Worm (Caenorhabditis elegans) whole organism, L4 larva: ENCODE results near the gene rgs-7.

Source experiments
- D1046.2 ChIP-seq: fragments of 200-800 bp; sonication (Bioruptor generic); IDR thresholded peaks from 2 replicates; pipeline ENCODE4 v1.3.6; 2022; ENCODE audit warnings: missing genetic modification characterization, missing compliant biosample characterization
- F26F4.8 ChIP-seq: fragments of 200-800 bp; sonication (Bioruptor generic); conservative IDR thresholded peaks from 2 replicates; pipeline ENCODE4 v1.3.6; 2022; ENCODE audit warnings: missing genetic modification characterization, missing compliant biosample characterization
- F49E8.2 ChIP-seq: sonication (generic microtip); optimal IDR thresholded peaks from 2 replicates; lab custom pipeline; 2016; ENCODE audit warnings: missing compliant biosample characterization, mild to moderate bottlenecking, missing genetic modification characterization, borderline replicate concordance
- T20F7.1 ChIP-seq: fragments of 200-800 bp; sonication (Bioruptor generic); optimal IDR thresholded peaks from 2 replicates; lab custom pipeline; 2018; ENCODE audit warnings: mild to moderate bottlenecking, missing genetic modification characterization, missing compliant biosample characterization
- T26A8.4 ChIP-seq: fragments of 200-800 bp; sonication (Bioruptor generic); IDR thresholded peaks from 2 replicates; pipeline ENCODE4 v1.3.6; 2022; ENCODE audit warnings: missing genetic modification characterization, missing compliant biosample characterization
- Y105C5A.15 ChIP-seq: fragments of 200-800 bp; sonication (Bioruptor generic); IDR thresholded peaks from 2 replicates; pipeline ENCODE4 v1.3.6; 2022; ENCODE audit warnings: missing genetic modification characterization, missing compliant biosample characterization
- ZK337.2 ChIP-seq: fragments of 200-800 bp; sonication (Bioruptor generic); IDR thresholded peaks from 2 replicates; pipeline ENCODE4 v1.3.6; 2022; ENCODE audit warnings: missing genetic modification reagents, missing genetic modification characterization, missing compliant biosample characterization
- ZK546.5 ChIP-seq, 2 experiments: sonication (generic microtip); optimal IDR thresholded peaks; 2 replicates each; lab custom pipeline; 2017; ENCODE audit warnings: missing biosample characterization in 2 of 2, missing genetic modification characterization in 2 of 2
- aha-1 ChIP-seq: fragments of 150-350 bp; peaks from one replicate; lab custom pipeline; 2014; ENCODE audit warnings: missing biosample characterization, missing genetic modification characterization
- aly-2 ChIP-seq: sonication (generic microtip); optimal IDR thresholded peaks from 2 replicates; lab custom pipeline; 2018; ENCODE audit warnings: missing biosample characterization, missing genetic modification characterization
- attf-4 ChIP-seq: sonication (generic microtip); optimal IDR thresholded peaks from 3 replicates; lab custom pipeline; 2017; ENCODE audit warnings: missing biosample characterization, missing genetic modification characterization
- ceh-20 ChIP-seq: fragments of 200-800 bp; sonication (Bioruptor generic); IDR thresholded peaks from 2 replicates; pipeline ENCODE4 v1.3.6; 2022; ENCODE audit warnings: missing genetic modification reagents, missing genetic modification characterization, missing compliant biosample characterization
- ceh-28 ChIP-seq: fragments of 150-350 bp; optimal IDR thresholded peaks from 2 replicates; lab custom pipeline; 2014; ENCODE audit warnings: missing biosample characterization, missing genetic modification reagents, missing genetic modification characterization
- ceh-44 ChIP-seq: fragments of 200-800 bp; sonication (Bioruptor generic); IDR thresholded peaks from 2 replicates; pipeline ENCODE4 v1.3.6; 2022; ENCODE audit warnings: missing genetic modification reagents, missing genetic modification characterization, missing compliant biosample characterization
- ces-1 ChIP-seq: fragments of 150-350 bp; sonication (generic microtip); optimal IDR thresholded peaks from 4 replicates; lab custom pipeline; 2014; ENCODE audit warnings: missing biosample characterization, missing genetic modification reagents, missing genetic modification characterization
- ctbp-1 ChIP-seq: fragments of 200-800 bp; sonication (Bioruptor generic); IDR thresholded peaks from 2 replicates; pipeline ENCODE4 v1.3.6; 2022; ENCODE audit warnings: missing genetic modification reagents, missing genetic modification characterization, missing compliant biosample characterization
- daf-12 ChIP-seq: fragments of 150-350 bp; optimal IDR thresholded peaks from 2 replicates; lab custom pipeline; 2014; ENCODE audit warnings: missing biosample characterization, missing genetic modification reagents, missing genetic modification characterization
- dmd-6 ChIP-seq: fragments of 200-800 bp; sonication (Bioruptor generic); IDR thresholded peaks from 2 replicates; pipeline ENCODE4 v1.3.6; 2022; ENCODE audit warnings: missing genetic modification reagents, missing genetic modification characterization, missing compliant biosample characterization
- dmd-8 ChIP-seq: fragments of 200-800 bp; sonication (Bioruptor generic); IDR thresholded peaks from 2 replicates; pipeline ENCODE4 v1.3.6; 2022; ENCODE audit warnings: missing genetic modification characterization, missing compliant biosample characterization
- dmd-9 ChIP-seq: fragments of 200-800 bp; sonication (Bioruptor generic); IDR thresholded peaks from 2 replicates; pipeline ENCODE4 v1.3.6; 2022; ENCODE audit warnings: missing genetic modification reagents, missing genetic modification characterization, missing compliant biosample characterization
- dpl-1 ChIP-seq: fragments of 150-350 bp; optimal IDR thresholded peaks from 2 replicates; lab custom pipeline; 2014; ENCODE audit warnings: missing biosample characterization, missing genetic modification reagents, missing genetic modification characterization
- dve-1 ChIP-seq: sonication (generic microtip); optimal IDR thresholded peaks from 2 replicates; lab custom pipeline; 2017; ENCODE audit warnings: antibody characterized with exemption, mild to moderate bottlenecking, missing genetic modification characterization, missing compliant biosample characterization; ENCODE audit not compliant: insufficient read depth
- fkh-10 ChIP-seq: fragments of 150-350 bp; optimal IDR thresholded peaks from 2 replicates; lab custom pipeline; 2014; ENCODE audit warnings: missing biosample characterization, missing genetic modification reagents, missing genetic modification characterization
- hif-1 ChIP-seq, 2 experiments: sonication (generic microtip); optimal IDR thresholded peaks; 2 replicates each; lab custom pipeline; 2016 to 2017; ENCODE audit warnings: missing compliant biosample characterization in 2 of 2, missing genetic modification characterization in 2 of 2, missing genetic modification reagents in 2 of 2, missing genotype in 2 of 2, mild to moderate bottlenecking in 1 of 2
- hlh-11 ChIP-seq: fragments of 200-800 bp; sonication (Bioruptor generic); optimal IDR thresholded peaks from 2 replicates; lab custom pipeline; 2018; ENCODE audit warnings: mild to moderate bottlenecking, missing genetic modification characterization, missing compliant biosample characterization
- hmg-1.1 ChIP-seq: fragments of 200-800 bp; sonication (Bioruptor generic); IDR thresholded peaks from 2 replicates; pipeline ENCODE4 v1.3.6; 2022; ENCODE audit warnings: missing genetic modification reagents, missing genetic modification characterization, missing compliant biosample characterization
- jun-1 ChIP-seq: fragments of 150-350 bp; optimal IDR thresholded peaks from 2 replicates; lab custom pipeline; 2014; ENCODE audit warnings: missing biosample characterization, missing genetic modification reagents, missing genetic modification characterization
- lin-38 ChIP-seq: fragments of 200-800 bp; sonication (Bioruptor generic); IDR thresholded peaks from 2 replicates; pipeline ENCODE4 v1.3.6; 2022; ENCODE audit warnings: missing genetic modification reagents, missing genetic modification characterization, missing compliant biosample characterization
- lin-39 ChIP-seq: fragments of 150-350 bp; optimal IDR thresholded peaks from 2 replicates; lab custom pipeline; 2014; ENCODE audit warnings: missing biosample characterization, missing genetic modification reagents, missing genetic modification characterization
- lir-3 ChIP-seq: sonication (generic microtip); optimal IDR thresholded peaks from 2 replicates; lab custom pipeline; 2016; ENCODE audit warnings: mild to moderate bottlenecking, missing genetic modification characterization, missing compliant biosample characterization
- madf-5 ChIP-seq, 2 experiments: fragments of 200-800 bp; sonication (Bioruptor generic); IDR thresholded peaks; 2 replicates each; pipeline ENCODE4 v1.3.6; 2022; ENCODE audit warnings: missing compliant biosample characterization in 2 of 2, missing genetic modification characterization in 2 of 2
- madf-9 ChIP-seq: fragments of 200-800 bp; sonication (Bioruptor generic); conservative IDR thresholded peaks from 2 replicates; pipeline ENCODE4 v1.3.6; 2022; ENCODE audit warnings: missing genetic modification reagents, missing genetic modification characterization, missing compliant biosample characterization
- mdt-29 ChIP-seq: fragments of 200-800 bp; sonication (Bioruptor generic); IDR thresholded peaks from 2 replicates; pipeline ENCODE4 v1.3.6; 2022; ENCODE audit warnings: missing genetic modification reagents, missing genetic modification characterization, missing compliant biosample characterization
- nhr-10 ChIP-seq: fragments of 150-350 bp; optimal IDR thresholded peaks from 2 replicates; lab custom pipeline; 2014; ENCODE audit warnings: missing biosample characterization, missing genetic modification characterization
- nhr-102 ChIP-seq: sonication (generic microtip); optimal IDR thresholded peaks from 2 replicates; lab custom pipeline; 2016; ENCODE audit warnings: mild to moderate bottlenecking, missing genetic modification characterization, moderate library complexity, missing compliant biosample characterization
- nhr-237 ChIP-seq: sonication (generic microtip); optimal IDR thresholded peaks from 2 replicates; lab custom pipeline; 2017; ENCODE audit warnings: missing biosample characterization, missing genetic modification characterization
- nhr-41 ChIP-seq: fragments of 200-800 bp; sonication (Bioruptor generic); IDR thresholded peaks from 2 replicates; pipeline ENCODE4 v1.3.6; 2022; ENCODE audit warnings: missing genetic modification reagents, missing genetic modification characterization, missing compliant biosample characterization
- nhr-48 ChIP-seq: sonication (generic microtip); optimal IDR thresholded peaks from 2 replicates; lab custom pipeline; 2016; ENCODE audit warnings: mild to moderate bottlenecking, missing genetic modification characterization, missing compliant biosample characterization
- nhr-77 ChIP-seq: fragments of 150-350 bp; optimal IDR thresholded peaks from 2 replicates; lab custom pipeline; 2014; ENCODE audit warnings: missing biosample characterization, missing genetic modification characterization
- pha-4 ChIP-seq, 2 experiments: fragments of 150-350 bp in 1 of 2; fragments of 200-800 bp in 1 of 2; sonication (Bioruptor generic) in 1 of 2; IDR thresholded peaks in 1 of 2; optimal IDR thresholded peaks in 1 of 2; 2 replicates each; pipeline versions ENCODE4 v1.3.6 to Lab custom; 2014 to 2022; ENCODE audit warnings: missing genetic modification characterization in 2 of 2, missing genetic modification reagents in 2 of 2, missing biosample characterization in 1 of 2, missing compliant biosample characterization in 1 of 2
- sdz-12 ChIP-seq: fragments of 200-800 bp; sonication (Bioruptor generic); optimal IDR thresholded peaks from 2 replicates; lab custom pipeline; 2018; ENCODE audit warnings: mild to moderate bottlenecking, missing genetic modification characterization, missing compliant biosample characterization
- snpc-4 ChIP-seq: fragments of 150-350 bp; optimal IDR thresholded peaks from 2 replicates; lab custom pipeline; 2014; ENCODE audit warnings: missing biosample characterization, missing genetic modification characterization
- spr-3 ChIP-seq: fragments of 200-800 bp; sonication (Bioruptor generic); optimal IDR thresholded peaks from 2 replicates; lab custom pipeline; 2018; ENCODE audit warnings: mild to moderate bottlenecking, missing genetic modification characterization, missing compliant biosample characterization
- tag-97 ChIP-seq: fragments of 200-800 bp; sonication (Bioruptor generic); IDR thresholded peaks from 2 replicates; pipeline ENCODE4 v1.3.6; 2022; ENCODE audit warnings: missing genetic modification characterization, missing compliant biosample characterization
- tra-1 ChIP-seq: fragments of 200-800 bp; sonication (Bioruptor generic); IDR thresholded peaks from 2 replicates; pipeline ENCODE4 v1.3.6; 2022; ENCODE audit warnings: missing genetic modification reagents, missing genetic modification characterization, missing compliant biosample characterization
- unc-130 ChIP-seq: sonication (generic microtip); optimal IDR thresholded peaks from 2 replicates; lab custom pipeline; 2016; ENCODE audit warnings: missing genetic modification reagents, missing genetic modification characterization, missing compliant biosample characterization
- vab-7 ChIP-seq: fragments of 200-800 bp; sonication (Bioruptor generic); IDR thresholded peaks from 2 replicates; pipeline ENCODE4 v1.3.6; 2022; ENCODE audit warnings: missing genetic modification reagents, missing genetic modification characterization, missing compliant biosample characterization
- zag-1 ChIP-seq: fragments of 150-350 bp; optimal IDR thresholded peaks from 2 replicates; lab custom pipeline; 2014; ENCODE audit warnings: missing biosample characterization, missing genetic modification characterization
- zfp-2 ChIP-seq: sonication (generic microtip); optimal IDR thresholded peaks from 2 replicates; lab custom pipeline; 2016; ENCODE audit warnings: mild to moderate bottlenecking, missing genetic modification characterization, missing compliant biosample characterization
- zfp-3 ChIP-seq: fragments of 200-800 bp; sonication (Bioruptor generic); conservative IDR thresholded peaks from 2 replicates; pipeline ENCODE4 v1.3.6; 2022; ENCODE audit warnings: missing genetic modification reagents, missing genetic modification characterization, missing compliant biosample characterization
- ztf-7 ChIP-seq: fragments of 150-350 bp; optimal IDR thresholded peaks from 2 replicates; lab custom pipeline; 2014; ENCODE audit warnings: missing biosample characterization, missing genetic modification characterization

rgs-7 gene

ce11 chrX:3605727-3606126 is 63.4 kb downstream of the rgs-7 start, which contains the start of gene C18B2.4 (continued):
- TF ChIP-seq lir-3 (tag; lab: Kevin White, UChicago): no peak
- no peak for TF ChIP-seq tra-1 (GFP tag; lab: Robert Waterston, UW)
- TF ChIP-seq jun-1 (tag; lab: Kevin White, UChicago): no peak
- no peak for TF ChIP-seq sdz-12 (GFP tag; lab: Kevin White, UChicago)
- TF ChIP-seq daf-12 (tag; lab: Kevin White, UChicago): no peak
- TF ChIP-seq ceh-28 (tag; lab: Kevin White, UChicago): no peak
- no peak for TF ChIP-seq snpc-4 (tag; lab: Kevin White, UChicago)
- TF ChIP-seq dve-1 (tag; lab: Kevin White, UChicago): peak; percentile 79
- TF ChIP-seq zfp-3 (GFP tag; lab: Robert Waterston, UW): no peak
- no peak for TF ChIP-seq mdt-29 (GFP tag; lab: Robert Waterston, UW)
- TF ChIP-seq spr-3 (GFP tag; lab: Kevin White, UChicago): no peak
- peak; percentile 86 for TF ChIP-seq lin-38
- 0 out of 2 replicates have a peak, but pooled peaks have one; percentile 19 for TF ChIP-seq madf-9 (GFP tag; lab: Robert Waterston, UW)
- no peak for TF ChIP-seq unc-130 (GFP tag; lab: Kevin White, UChicago)
- no peak for TF ChIP-seq ZK337.2 (GFP tag; lab: Robert Waterston, UW)
- TF ChIP-seq attf-4 (tag; lab: Kevin White, UChicago): no peak
- no peak for TF ChIP-seq ZK546.5 (tag; optimal IDR thresholded peaks at IDR 0.05; lab: Kevin White, UChicago)
- no peak for TF ChIP-seq dmd-8
- TF ChIP-seq dmd-6 (GFP tag; lab: Robert Waterston, UW): peak; percentile 75
- no peak for TF ChIP-seq nhr-237 (tag; lab: Kevin White, UChicago)
- no peak for TF ChIP-seq tag-97 (GFP tag; lab: Robert Waterston, UW)
- TF ChIP-seq hmg-1.1 (GFP tag; lab: Robert Waterston, UW): peak; percentile 83
- TF ChIP-seq madf-5 (GFP tag; IDR thresholded peaks at IDR 0.05; lab: Robert Waterston, UW): no peak
- no peak for TF ChIP-seq F49E8.2
- no peak for TF ChIP-seq ceh-44 (GFP tag; lab: Robert Waterston, UW)
- TF ChIP-seq T26A8.4 (GFP tag; lab: Robert Waterston, UW): 0 out of 2 replicates have a peak, but pooled peaks have one; percentile 32
- TF ChIP-seq ceh-20: peak; percentile 87
- peak; percentile 28 for TF ChIP-seq dpl-1 (GFP tag; lab: Kevin White, UChicago)
- no peak for TF ChIP-seq aly-2 (tag; lab: Kevin White, UChicago)
- TF ChIP-seq ces-1 (GFP tag; lab: Kevin White, UChicago): no peak
- no peak for TF ChIP-seq Y105C5A.15 (GFP tag; lab: Robert Waterston, UW)
- TF ChIP-seq dmd-9 (GFP tag; lab: Robert Waterston, UW): no peak
- no peak for TF ChIP-seq T20F7.1 (GFP tag; lab: Kevin White, UChicago)
- TF ChIP-seq hlh-11 (tag; lab: Kevin White, UChicago): peak; percentile 87
- no peak for TF ChIP-seq fkh-10
- TF ChIP-seq nhr-10 (tag; lab: Kevin White, UChicago): no peak
- no peak for TF ChIP-seq pha-4 (GFP tag; IDR thresholded peaks at IDR 0.05; lab: Robert Waterston, UW)
- TF ChIP-seq pha-4 (tag; optimal IDR thresholded peaks at IDR 0.05; lab: Kevin White, UChicago): peak; percentile 59
- peak in 1 of 2 experiments; percentile 66 for TF ChIP-seq hif-1 (tag; optimal IDR thresholded peaks at IDR 0.05; lab: Kevin White, UChicago)
- TF ChIP-seq nhr-102 (tag; lab: Kevin White, UChicago): peak; percentile 12
- peak; percentile 66 for TF ChIP-seq nhr-77 (tag; lab: Kevin White, UChicago)
- peak; percentile 40; the same call in 1 of the 2 replicates for TF ChIP-seq vab-7 (GFP tag; lab: Robert Waterston, UW)
- TF ChIP-seq lin-39 (tag; lab: Kevin White, UChicago): no peak
- TF ChIP-seq nhr-48 (tag; lab: Kevin White, UChicago): no peak
- TF ChIP-seq zfp-2: no peak
- TF ChIP-seq ztf-7 (tag; lab: Kevin White, UChicago): no peak
- peak; percentile 65; the same call in 1 of the 2 replicates for TF ChIP-seq ctbp-1
- TF ChIP-seq F26F4.8 (GFP tag; lab: Robert Waterston, UW): no peak
- TF ChIP-seq zag-1 (tag; lab: Kevin White, UChicago): no peak
- peak; percentile 98 for TF ChIP-seq aha-1 (tag; lab: Kevin White, UChicago)
- no peak for TF ChIP-seq D1046.2 (GFP tag; lab: Robert Waterston, UW)
- no peak for TF ChIP-seq nhr-41
